Worm (Caenorhabditis elegans) whole organism, early embryonic: Measurements from ENCODE around the gene egl-38.

Source experiments
- B0310.2 ChIP-seq: sonication (generic microtip); optimal IDR thresholded peaks from 2 replicates; lab custom pipeline; 2016; ENCODE audit warnings: mild to moderate bottlenecking, missing genetic modification characterization, missing compliant biosample characterization
- F13C5.2 ChIP-seq: sonication (generic microtip); optimal IDR thresholded peaks from 2 replicates; lab custom pipeline; 2017; ENCODE audit warnings: mild to moderate bottlenecking, missing genetic modification characterization, inconsistent platforms, missing compliant biosample characterization
- aly-1 ChIP-seq: sonication (generic microtip); optimal IDR thresholded peaks from 2 replicates; lab custom pipeline; 2016; ENCODE audit warnings: missing genetic modification characterization, missing compliant biosample characterization
- ama-1 ChIP-seq: fragments of 150-350 bp; optimal IDR thresholded peaks from 2 replicates; lab custom pipeline; 2014
- ceh-13 ChIP-seq: fragments of 200-800 bp; sonication (Bioruptor generic); optimal IDR thresholded peaks from 2 replicates; lab custom pipeline; 2018; ENCODE audit warnings: mild to moderate bottlenecking, missing genetic modification characterization, missing compliant biosample characterization
- ceh-36 ChIP-seq: sonication (generic microtip); optimal IDR thresholded peaks from 2 replicates; lab custom pipeline; 2016; ENCODE audit warnings: missing genetic modification characterization, inconsistent platforms, missing compliant biosample characterization
- ets-7 ChIP-seq: sonication (generic microtip); optimal IDR thresholded peaks from 2 replicates; lab custom pipeline; 2016; ENCODE audit warnings: missing genotype, missing genetic modification characterization, missing compliant biosample characterization
- flt-1 ChIP-seq: fragments of 200-800 bp; sonication (Bioruptor generic); IDR thresholded peaks from 2 replicates; pipeline ENCODE4 v1.3.6; 2022; ENCODE audit warnings: missing genetic modification characterization, missing compliant biosample characterization
- hmbx-1 ChIP-seq: sonication (generic microtip); optimal IDR thresholded peaks from 2 replicates; lab custom pipeline; 2016; ENCODE audit warnings: mild to moderate bottlenecking, missing genetic modification characterization, missing compliant biosample characterization
- hmg-4 ChIP-seq: fragments of 200-800 bp; sonication (Bioruptor generic); optimal IDR thresholded peaks from 2 replicates; lab custom pipeline; 2018; ENCODE audit warnings: mild to moderate bottlenecking, missing genetic modification characterization, missing compliant biosample characterization
- hnd-1 ChIP-seq: sonication (generic microtip); optimal IDR thresholded peaks from 2 replicates; lab custom pipeline; 2016; ENCODE audit warnings: missing genetic modification characterization, missing compliant biosample characterization
- pes-1 ChIP-seq: fragments of 200-800 bp; sonication (Bioruptor generic); IDR thresholded peaks from 2 replicates; pipeline ENCODE4 v1.3.6; 2022; ENCODE audit warnings: missing genetic modification reagents, missing genetic modification characterization, missing compliant biosample characterization
- scrt-1 ChIP-seq: fragments of 200-800 bp; sonication (Bioruptor generic); IDR thresholded peaks from 2 replicates; pipeline ENCODE4 v1.3.6; 2022; ENCODE audit warnings: missing genetic modification characterization, missing compliant biosample characterization
- sea-1 ChIP-seq: fragments of 200-800 bp; sonication (Bioruptor generic); conservative IDR thresholded peaks from 2 replicates; pipeline ENCODE4 v1.3.6; 2022; ENCODE audit warnings: missing genetic modification characterization, missing compliant biosample characterization
- tbx-11 ChIP-seq: fragments of 200-800 bp; sonication (Bioruptor generic); IDR thresholded peaks from 2 replicates; pipeline ENCODE4 v1.3.6; 2022; ENCODE audit warnings: missing genetic modification characterization, missing compliant biosample characterization
- tbx-37 ChIP-seq: fragments of 200-800 bp; sonication (Bioruptor generic); conservative IDR thresholded peaks from 2 replicates; pipeline ENCODE4 v1.3.6; 2022; ENCODE audit warnings: missing genetic modification reagents, missing genetic modification characterization, missing compliant biosample characterization
- tra-4 ChIP-seq: sonication (generic microtip); optimal IDR thresholded peaks from 2 replicates; lab custom pipeline; 2017; ENCODE audit warnings: missing genetic modification characterization, missing compliant biosample characterization

egl-38 gene

DNA sequence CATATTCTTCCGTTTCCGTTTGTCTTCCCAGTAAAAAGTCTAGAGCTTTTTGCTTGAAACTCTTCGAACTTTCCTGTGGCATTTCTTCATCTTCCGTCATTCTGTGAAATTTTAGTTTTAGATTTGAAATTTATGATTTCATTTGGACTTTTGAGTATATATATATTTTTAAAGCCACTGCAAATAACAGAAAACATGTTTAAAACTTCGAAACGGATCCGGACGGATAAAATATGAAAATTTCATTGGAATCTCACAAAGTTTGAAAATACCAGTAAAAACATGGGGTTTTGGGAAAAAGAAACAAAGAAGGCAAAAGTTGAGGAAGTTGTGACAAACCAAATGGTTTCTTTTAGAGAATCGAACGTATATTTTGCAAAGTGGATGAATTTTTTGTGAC lies 38.6 kb upstream of the egl-38 start, which contains the start of gene pigs-1:
Gene pigs-1, minus strand, starts transcription at position 101 of the 400 bp plus-strand sequence.
- TF ChIP-seq sea-1 (GFP tag; lab: Robert Waterston, UW) (no peak), tra-4 (tag; lab: Kevin White, UChicago) (no peak), aly-1 (tag; lab: Kevin White, UChicago) (no peak), ama-1 (lab: Kevin White, UChicago) (no peak), ets-7 (tag; lab: Kevin White, UChicago) (no peak), ceh-36 (tag; lab: Kevin White, UChicago) (no peak), B0310.2 (tag; lab: Kevin White, UChicago) (no peak), hmbx-1 (tag; lab: Kevin White, UChicago) (no peak)

DNA sequence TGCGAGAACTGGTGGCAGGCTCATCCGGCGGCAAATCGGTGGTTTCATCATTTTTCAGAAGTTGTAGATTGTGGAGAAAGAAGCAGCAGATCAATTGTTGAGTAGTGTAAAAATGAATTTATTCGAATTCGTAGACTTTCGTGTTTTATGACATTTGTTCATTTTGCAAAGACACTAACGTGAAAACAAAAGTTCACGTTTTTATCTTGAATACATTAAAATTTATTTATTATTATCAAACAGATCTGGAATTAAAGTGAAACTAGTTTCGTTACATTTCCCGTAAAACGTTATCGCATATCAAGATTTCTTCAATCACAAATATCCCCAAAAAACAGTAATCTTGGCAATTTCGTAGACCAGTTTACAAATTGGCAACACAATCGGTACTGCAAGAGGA lies 36.6 kb upstream of the egl-38 start, which contains the start of gene T14G10.8:
Gene T14G10.8, minus strand, starts transcription at position 101 of the 400 bp plus-strand sequence.
- TF ChIP-seq ets-7 (tag; lab: Kevin White, UChicago), result no peak
- TF ChIP-seq scrt-1, result no peak
- TF ChIP-seq pes-1 (GFP tag; lab: Robert Waterston, UW), result no peak
- TF ChIP-seq ceh-13 (GFP tag; lab: Kevin White, UChicago), result no peak
- no peak for TF ChIP-seq sea-1 (GFP tag; lab: Robert Waterston, UW)
- no peak for TF ChIP-seq tra-4 (tag; lab: Kevin White, UChicago)
- TF ChIP-seq hnd-1, result no peak
- no peak for TF ChIP-seq ceh-36 (tag; lab: Kevin White, UChicago)
- TF ChIP-seq aly-1 (tag; lab: Kevin White, UChicago), result no peak
- no peak for TF ChIP-seq F13C5.2 (tag; lab: Kevin White, UChicago)
- TF ChIP-seq ama-1 (lab: Kevin White, UChicago), result no peak

DNA sequence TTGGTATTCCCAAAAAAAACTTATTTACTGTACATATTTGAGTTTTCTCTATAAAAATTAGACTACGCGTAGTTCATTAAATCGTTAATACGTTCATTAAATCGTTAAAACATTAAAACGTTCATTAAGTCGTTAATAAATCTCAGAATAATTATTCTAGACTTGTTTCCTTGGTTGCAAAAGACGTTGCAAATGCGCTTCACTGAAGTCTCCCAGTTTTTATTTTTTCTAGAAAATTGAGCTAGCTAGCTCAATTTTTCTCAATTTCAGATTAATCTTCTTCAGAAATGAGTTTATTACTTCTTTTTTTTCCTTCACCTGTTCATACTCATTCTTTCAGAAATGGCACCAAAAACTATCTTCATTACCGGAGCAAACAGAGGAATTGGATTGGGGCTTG lies 34.6 kb upstream of the egl-38 start:
- TF ChIP-seq ceh-13 (GFP tag; lab: Kevin White, UChicago) (no peak), F13C5.2 (tag; lab: Kevin White, UChicago) (no peak), tbx-11 (GFP tag; lab: Robert Waterston, UW) (no peak), ceh-36 (tag; lab: Kevin White, UChicago) (no peak)

DNA sequence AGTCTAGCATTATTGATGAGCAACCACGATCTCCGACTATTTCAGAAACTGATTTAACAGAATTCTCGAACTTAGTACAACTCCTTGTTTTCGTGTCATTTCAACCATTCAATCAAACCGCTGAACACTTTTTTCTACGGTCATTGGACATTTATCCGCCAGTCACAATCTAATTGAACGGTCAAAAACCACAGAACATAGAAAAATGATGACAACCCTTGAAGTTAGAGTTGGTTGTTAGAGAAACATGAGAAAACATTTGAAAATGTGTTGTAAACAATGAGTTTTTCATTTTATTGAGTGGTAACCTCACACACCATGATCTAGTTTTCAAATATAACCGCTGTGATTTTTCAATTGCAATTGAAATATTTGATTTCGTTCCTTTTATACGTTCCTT lies 34.2 kb upstream of the egl-38 start:
- TF ChIP-seq ama-1 (lab: Kevin White, UChicago) (no peak), ceh-36 (tag; lab: Kevin White, UChicago) (no peak), sea-1 (GFP tag; lab: Robert Waterston, UW) (no peak), aly-1 (tag; lab: Kevin White, UChicago) (no peak), tbx-11 (GFP tag; lab: Robert Waterston, UW) (no peak), flt-1 (GFP tag; lab: Robert Waterston, UW) (no peak), scrt-1 (no peak), F13C5.2 (tag; lab: Kevin White, UChicago) (no peak), pes-1 (GFP tag; lab: Robert Waterston, UW) (no peak), ceh-13 (GFP tag; lab: Kevin White, UChicago) (no peak), hmbx-1 (tag; lab: Kevin White, UChicago) (no peak), hnd-1 (no peak), tra-4 (tag; lab: Kevin White, UChicago) (no peak), tbx-37 (GFP tag; lab: Robert Waterston, UW) (no peak), hmg-4 (GFP tag; lab: Kevin White, UChicago) (no peak), ets-7 (tag; lab: Kevin White, UChicago) (no peak), B0310.2 (tag; lab: Kevin White, UChicago) (no peak)

DNA sequence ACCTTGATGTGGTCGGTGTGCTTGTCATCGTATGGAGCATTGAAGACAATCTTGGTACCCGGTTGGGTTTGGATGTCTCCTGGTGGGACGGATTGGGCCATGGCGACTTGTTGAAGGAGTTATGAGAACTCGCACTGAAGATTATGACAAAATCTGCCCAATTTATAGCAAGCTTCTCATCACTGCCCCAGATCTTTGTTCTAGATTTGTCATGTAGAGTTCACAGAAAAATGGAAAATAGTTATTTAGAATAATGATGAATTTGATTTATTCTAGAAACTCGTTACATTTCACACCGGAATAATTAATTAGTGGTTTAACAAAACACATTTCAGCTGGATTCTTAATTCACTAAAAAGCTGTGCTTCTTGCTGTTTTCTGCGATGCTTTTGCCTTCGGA lies 33.3 kb upstream of the egl-38 start, which contains the start of gene msp-38:
Gene msp-38, minus strand, starts transcription at position 101 of the 400 bp plus-strand sequence.
- TF ChIP-seq B0310.2 (tag; lab: Kevin White, UChicago) (no peak), ets-7 (tag; lab: Kevin White, UChicago) (no peak), hmbx-1 (tag; lab: Kevin White, UChicago) (no peak), ama-1 (lab: Kevin White, UChicago) (no peak)

DNA sequence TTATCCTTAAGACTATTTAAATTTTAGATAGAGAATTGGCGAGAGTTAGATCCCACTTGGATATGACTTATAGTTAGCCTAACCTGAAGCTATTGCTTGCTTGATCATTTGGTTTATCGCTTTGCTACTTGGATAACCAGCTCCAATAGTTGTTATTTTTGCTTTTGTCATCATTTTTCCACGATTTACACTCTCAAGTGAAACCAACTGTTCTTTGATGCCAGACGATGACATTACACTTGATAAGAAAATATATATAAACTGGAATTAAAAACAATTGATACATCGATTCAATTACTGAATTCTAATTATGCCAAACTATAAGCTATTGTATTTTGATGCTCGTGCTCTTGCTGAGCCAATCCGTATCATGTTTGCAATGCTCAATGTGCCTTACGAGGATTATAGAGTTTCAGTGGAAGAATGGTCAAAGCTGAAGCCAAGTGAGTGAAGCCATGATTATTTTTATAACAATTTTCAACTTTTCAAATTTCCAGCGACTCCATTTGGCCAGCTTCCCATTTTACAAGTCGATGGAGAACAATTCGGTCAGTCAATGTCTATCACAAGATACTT lies 31.7 kb upstream of the egl-38 start, which contains the start of the genes gst-2, gst-4 and dhs-12:
Gene gst-2, minus strand, starts transcription at position 132 of the 576 bp plus-strand sequence.
Gene gst-4, plus strand, starts transcription at position 296 of the 576 bp plus-strand sequence.
Gene dhs-12, plus strand, starts transcription at position 526 of the 576 bp plus-strand sequence.
- TF ChIP-seq ama-1 (lab: Kevin White, UChicago), result no peak
- no peak for TF ChIP-seq ets-7 (tag; lab: Kevin White, UChicago)
- no peak for TF ChIP-seq tra-4 (tag; lab: Kevin White, UChicago)
- TF ChIP-seq tbx-37 (GFP tag; lab: Robert Waterston, UW), result no peak
- TF ChIP-seq B0310.2 (tag; lab: Kevin White, UChicago), result no peak
- TF ChIP-seq pes-1 (GFP tag; lab: Robert Waterston, UW), result no peak
- TF ChIP-seq scrt-1, result no peak
- no peak for TF ChIP-seq ceh-36 (tag; lab: Kevin White, UChicago)
- no peak for TF ChIP-seq hnd-1
- no peak for TF ChIP-seq hmbx-1 (tag; lab: Kevin White, UChicago)
- no peak for TF ChIP-seq F13C5.2 (tag; lab: Kevin White, UChicago)
- no peak for TF ChIP-seq flt-1 (GFP tag; lab: Robert Waterston, UW)
- no peak for TF ChIP-seq tbx-11 (GFP tag; lab: Robert Waterston, UW)
- no peak for TF ChIP-seq sea-1 (GFP tag; lab: Robert Waterston, UW)
- TF ChIP-seq hmg-4 (GFP tag; lab: Kevin White, UChicago), result no peak
- TF ChIP-seq aly-1 (tag; lab: Kevin White, UChicago), result no peak
- TF ChIP-seq ceh-13 (GFP tag; lab: Kevin White, UChicago), result no peak

DNA sequence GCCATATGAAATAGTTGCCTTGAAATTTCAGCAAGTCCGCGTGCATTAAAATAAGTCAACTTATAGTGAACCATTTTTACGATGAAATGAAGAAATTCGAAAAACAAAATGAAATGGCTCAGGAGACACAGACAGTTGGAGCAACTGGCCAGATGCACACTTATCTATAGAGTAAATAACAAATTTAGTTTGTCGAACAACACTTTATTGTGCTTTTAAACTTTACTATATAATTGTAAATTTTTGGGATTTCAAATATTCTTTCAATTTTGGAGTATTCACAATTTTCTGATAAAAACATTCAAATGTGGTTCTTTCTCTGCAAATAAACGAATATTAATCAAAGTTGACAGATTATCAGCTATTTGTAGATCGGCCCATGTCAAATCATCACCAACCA lies 29.8 kb upstream of the egl-38 start, which contains the start of gene gst-3:
Gene gst-3, minus strand, starts transcription at position 101 of the 400 bp plus-strand sequence.
- TF ChIP-seq aly-1 (tag; lab: Kevin White, UChicago) (no peak), pes-1 (GFP tag; lab: Robert Waterston, UW) (no peak), tbx-11 (GFP tag; lab: Robert Waterston, UW) (no peak), scrt-1 (no peak)
